Fruit fly (Drosophila melanogaster): Measurements from ENCODE around the gene Agpat3.

DNA sequence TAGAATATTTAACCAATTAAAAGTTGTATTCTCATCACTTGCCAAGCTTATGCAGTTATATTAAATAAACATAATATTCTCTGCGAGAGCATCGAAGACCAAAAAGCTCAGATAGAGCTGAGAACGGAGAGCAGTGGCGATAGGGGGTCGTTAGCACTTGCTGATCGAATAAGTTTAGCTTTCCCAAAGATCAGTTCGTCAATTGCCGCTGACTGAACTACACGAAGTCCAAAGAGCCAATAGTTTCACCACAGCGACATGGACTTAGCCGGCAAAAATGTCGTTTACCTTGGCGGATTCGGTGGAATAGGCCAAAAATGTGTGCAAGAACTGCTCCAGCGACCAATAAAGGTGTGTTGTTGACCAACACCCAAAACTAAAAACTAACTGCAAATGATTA is 17.6 kb downstream of the Agpat3 start, which contains the start of gene CG4842:
- TF ChIP-seq CG33017 (tag; optimal IDR thresholded peaks at IDR 0.05) (no peak), Clk (GFP tag; optimal IDR thresholded peaks at IDR 0.05) (no peak), Crg-1 (GFP tag; optimal IDR thresholded peaks at IDR 0.05) (no peak), bab1 (GFP tag; optimal IDR thresholded peaks at IDR 0.05) (no peak), kay (GFP tag; ENCODE audit: borderline replicate concordance) (no peak), Mnt (GFP tag; optimal IDR thresholded peaks at IDR 0.05) (no peak), cnc (optimal IDR thresholded peaks at IDR 0.05) (no peak), pad (GFP tag; optimal IDR thresholded peaks at IDR 0.05) (no peak), CG7045 (GFP tag; optimal IDR thresholded peaks at IDR 0.05) (no peak), ovo (GFP tag; optimal IDR thresholded peaks at IDR 0.05) (no peak), CG14711 (tag; optimal IDR thresholded peaks at IDR 0.05) (no peak), cic (GFP tag; optimal IDR thresholded peaks at IDR 0.05) (no peak), CG5204 (GFP tag; optimal IDR thresholded peaks at IDR 0.05) (no peak), CG7101 (tag; optimal IDR thresholded peaks at IDR 0.05) (no peak)

All from whole organism, adult.